Fruit fly (Drosophila melanogaster) whole organism, embryonic: ENCODE results near the gene CG12659.

Source experiments
- Bgb ChIP-seq: fragments of 200-800 bp; sonication (Bioruptor generic); IDR thresholded peaks from 2 replicates; pipeline ENCODE4 v1.3.6; 2022; ENCODE audit warnings: missing biosample characterization, missing genetic modification characterization; ENCODE audit not compliant: partially characterized antibody
- CG10321 ChIP-seq: fragments of 200-800 bp; sonication (Bioruptor generic); IDR thresholded peaks from 2 replicates; pipeline ENCODE4 v1.3.6; 2022; ENCODE audit warnings: missing biosample characterization, missing genetic modification characterization
- CG10366 ChIP-seq: fragments of 200-800 bp; sonication (Bioruptor generic); IDR thresholded peaks from 2 replicates; pipeline ENCODE4 v1.3.6; 2022; ENCODE audit warnings: missing biosample characterization, missing genetic modification characterization
- CG12391 ChIP-seq: fragments of 200-800 bp; sonication (Bioruptor generic); optimal IDR thresholded peaks from 3 replicates; lab custom pipeline; 2018; ENCODE audit warnings: missing biosample characterization, mild to moderate bottlenecking, missing genetic modification characterization, moderate library complexity
- CG14014 ChIP-seq: fragments of 200-800 bp; sonication (Bioruptor generic); IDR thresholded peaks from 2 replicates; pipeline ENCODE4 v1.3.6; 2022; ENCODE audit warnings: missing biosample characterization, missing genetic modification characterization
- CG16815 ChIP-seq: fragments of 200-800 bp; sonication (Bioruptor generic); optimal IDR thresholded peaks from 3 replicates; lab custom pipeline; 2017; ENCODE audit warnings: missing biosample characterization, mild to moderate bottlenecking, missing genetic modification characterization
- CG17361 ChIP-seq: fragments of 200-800 bp; sonication (Bioruptor generic); IDR thresholded peaks from 3 replicates; pipeline ENCODE4 v1.3.6; 2022; ENCODE audit warnings: missing biosample characterization, missing genetic modification characterization
- CG17802 ChIP-seq: fragments of 200-800 bp; sonication (Bioruptor generic); optimal IDR thresholded peaks from 2 replicates; lab custom pipeline; 2018; ENCODE audit warnings: missing biosample characterization, mild to moderate bottlenecking, missing genetic modification characterization, moderate library complexity
- CG1832 ChIP-seq: fragments of 200-800 bp; sonication (Bioruptor generic); optimal IDR thresholded peaks from 2 replicates; lab custom pipeline; 2017; ENCODE audit warnings: missing biosample characterization, mild to moderate bottlenecking, missing genetic modification characterization, inconsistent platforms
- CG3407 ChIP-seq: fragments of 200-800 bp; sonication (Bioruptor generic); optimal IDR thresholded peaks from 2 replicates; lab custom pipeline; 2018; ENCODE audit warnings: missing biosample characterization, mild to moderate bottlenecking, missing genetic modification characterization
- CG3847 ChIP-seq: fragments of 200-800 bp; sonication (Bioruptor generic); IDR thresholded peaks from 2 replicates; pipeline ENCODE4 v1.3.6; 2022; ENCODE audit warnings: missing biosample characterization, missing genetic modification characterization
- CG5245 ChIP-seq: fragments of 200-800 bp; sonication (Bioruptor generic); optimal IDR thresholded peaks from 3 replicates; lab custom pipeline; 2016; ENCODE audit warnings: missing biosample characterization, missing genetic modification characterization
- CG7372 ChIP-seq: fragments of 200-800 bp; sonication (Bioruptor generic); IDR thresholded peaks from 2 replicates; pipeline ENCODE4 v1.3.6; 2022; ENCODE audit warnings: missing biosample characterization, missing genetic modification characterization
- CG8089 ChIP-seq: fragments of 200-800 bp; sonication (Bioruptor generic); optimal IDR thresholded peaks from 3 replicates; lab custom pipeline; 2016; ENCODE audit warnings: missing biosample characterization, missing genetic modification characterization
- CG8281 ChIP-seq: fragments of 200-800 bp; sonication (Bioruptor generic); optimal IDR thresholded peaks from 2 replicates; lab custom pipeline; 2018; ENCODE audit warnings: missing biosample characterization, mild to moderate bottlenecking, missing genetic modification characterization, moderate library complexity
- D19B ChIP-seq: fragments of 200-800 bp; sonication (Bioruptor generic); optimal IDR thresholded peaks from 2 replicates; lab custom pipeline; 2017; ENCODE audit warnings: missing biosample characterization, mild to moderate bottlenecking, missing genetic modification characterization
- Dad ChIP-seq: fragments of 200-800 bp; sonication (Bioruptor generic); optimal IDR thresholded peaks from 3 replicates; lab custom pipeline; 2016; ENCODE audit warnings: missing biosample characterization, missing genetic modification characterization
- Fer1 ChIP-seq: fragments of 200-800 bp; sonication (Bioruptor generic); optimal IDR thresholded peaks from 2 replicates; lab custom pipeline; 2017; ENCODE audit warnings: missing biosample characterization, mild to moderate bottlenecking, missing genetic modification characterization
- MBD-R2 ChIP-seq: fragments of 200-800 bp; sonication (Bioruptor generic); IDR thresholded peaks from 2 replicates; pipeline ENCODE4 v1.3.6; 2022; ENCODE audit warnings: missing biosample characterization, missing genetic modification characterization
- Med ChIP-seq: fragments of 200-800 bp; sonication (Bioruptor generic); peaks from one replicate; lab custom pipeline; 2016; ENCODE audit warnings: missing biosample characterization, missing genetic modification characterization, mild to moderate bottlenecking, inconsistent platforms, moderate library complexity
- Meics ChIP-seq: fragments of 200-800 bp; sonication (Bioruptor generic); optimal IDR thresholded peaks from 2 replicates; lab custom pipeline; 2017; ENCODE audit warnings: missing biosample characterization, mild to moderate bottlenecking, missing genetic modification characterization
- Nf-YB ChIP-seq: fragments of 200-800 bp; sonication (Bioruptor generic); optimal IDR thresholded peaks from 3 replicates; lab custom pipeline; 2019; ENCODE audit warnings: missing biosample characterization, mild to moderate bottlenecking, missing genetic modification characterization, moderate library complexity
- Nf-YC ChIP-seq: fragments of 200-800 bp; optimal IDR thresholded peaks from 3 replicates; lab custom pipeline; 2019; ENCODE audit warnings: missing biosample characterization, mild to moderate bottlenecking, missing genetic modification characterization, moderate library complexity
- Poxn ChIP-seq: fragments of 200-800 bp; sonication (Bioruptor generic); IDR thresholded peaks from 2 replicates; pipeline ENCODE4 v1.3.6; 2022; ENCODE audit warnings: missing biosample characterization, missing genetic modification characterization
- Sox102F ChIP-seq: fragments of 200-800 bp; sonication (Bioruptor generic); optimal IDR thresholded peaks from 2 replicates; lab custom pipeline; 2018; ENCODE audit warnings: missing biosample characterization, mild to moderate bottlenecking, missing genetic modification characterization, moderate library complexity
- Sry-β ChIP-seq: fragments of 200-800 bp; sonication (Bioruptor generic); optimal IDR thresholded peaks from 2 replicates; lab custom pipeline; 2018; ENCODE audit warnings: missing biosample characterization, mild to moderate bottlenecking, missing genetic modification characterization, moderate library complexity
- Trl ChIP-seq, 3 experiments: fragments of >200 bp in 2 of 3; fragments of 200-800 bp in 1 of 3; sonication (Bioruptor generic) in 1 of 3; optimal IDR thresholded peaks; 2 replicates in 1 of 3; 3 replicates in 2 of 3; lab custom pipeline; 2016 to 2017; ENCODE audit warnings: missing biosample characterization in 1 of 3, missing genetic modification characterization in 1 of 3
- ato ChIP-seq: fragments of 200-800 bp; sonication (Bioruptor generic); IDR thresholded peaks from 2 replicates; pipeline ENCODE4 v1.3.6; 2022; ENCODE audit warnings: missing biosample characterization, missing genetic modification characterization; ENCODE audit not compliant: partially characterized antibody
- bab2 ChIP-seq: fragments of 200-800 bp; sonication (Bioruptor generic); optimal IDR thresholded peaks from 2 replicates; lab custom pipeline; 2016; ENCODE audit warnings: missing biosample characterization, missing genetic modification characterization
- cg ChIP-seq: fragments of 200-800 bp; sonication (Bioruptor generic); optimal IDR thresholded peaks from 3 replicates; lab custom pipeline; 2019; ENCODE audit warnings: missing biosample characterization, mild to moderate bottlenecking, missing genetic modification characterization, moderate library complexity
- exex ChIP-seq: fragments of 200-800 bp; sonication (Bioruptor generic); optimal IDR thresholded peaks from 4 replicates; lab custom pipeline; 2018; ENCODE audit warnings: missing biosample characterization, mild to moderate bottlenecking, missing genetic modification characterization, moderate library complexity
- gce ChIP-seq: fragments of 200-800 bp; sonication (Bioruptor generic); IDR thresholded peaks from 3 replicates; pipeline ENCODE4 v1.3.6; 2022; ENCODE audit warnings: missing biosample characterization, missing genetic modification characterization
- gcm2 ChIP-seq: fragments of 200-800 bp; sonication (Bioruptor generic); optimal IDR thresholded peaks from 2 replicates; lab custom pipeline; 2016; ENCODE audit warnings: missing biosample characterization, missing genetic modification characterization
- gsb ChIP-seq: fragments of 200-800 bp; sonication (Bioruptor generic); IDR thresholded peaks from 2 replicates; pipeline ENCODE4 v1.3.6; 2022; ENCODE audit warnings: missing biosample characterization, missing genetic modification characterization
- her ChIP-seq: fragments of 200-800 bp; sonication (Bioruptor generic); optimal IDR thresholded peaks from 2 replicates; lab custom pipeline; 2016; ENCODE audit warnings: missing biosample characterization, missing genetic modification characterization
- jing ChIP-seq: fragments of 200-800 bp; sonication (Bioruptor generic); optimal IDR thresholded peaks from 2 replicates; lab custom pipeline; 2018; ENCODE audit warnings: missing biosample characterization, mild to moderate bottlenecking, missing genetic modification characterization
- kni ChIP-seq: fragments of 200-800 bp; sonication (Bioruptor generic); optimal IDR thresholded peaks from 3 replicates; lab custom pipeline; 2017; ENCODE audit warnings: mild to moderate bottlenecking, missing biosample characterization, missing genetic modification reagents, missing genetic modification characterization
- nerfin-2 ChIP-seq: fragments of 200-800 bp; sonication (Bioruptor generic); IDR thresholded peaks from 2 replicates; pipeline ENCODE4 v1.3.6; 2022; ENCODE audit warnings: missing biosample characterization, missing genetic modification characterization; ENCODE audit not compliant: partially characterized antibody
- nom ChIP-seq: fragments of 200-800 bp; sonication (Bioruptor generic); optimal IDR thresholded peaks from 2 replicates; lab custom pipeline; 2017; ENCODE audit warnings: missing biosample characterization, missing genetic modification characterization, mild to moderate bottlenecking, moderate library complexity, missing genetic modification reagents
- oc ChIP-seq: fragments of 200-800 bp; sonication (Bioruptor generic); optimal IDR thresholded peaks from 2 replicates; lab custom pipeline; 2018; ENCODE audit warnings: missing biosample characterization, mild to moderate bottlenecking, missing genetic modification characterization, moderate library complexity
- p53 ChIP-seq: fragments of 200-800 bp; sonication (Bioruptor generic); optimal IDR thresholded peaks from 2 replicates; lab custom pipeline; 2016; ENCODE audit warnings: missing biosample characterization, missing genetic modification characterization
- pan ChIP-seq, 4 experiments: fragments of >200 bp in 3 of 4; fragments of 200-800 bp in 1 of 4; sonication (Bioruptor generic) in 1 of 4; optimal IDR thresholded peaks in 3 of 4; IDR thresholded peaks in 1 of 4; 2 replicates each; pipeline versions ENCODE4 v1.3.6 to Lab custom; 2017 to 2022; ENCODE audit warnings: missing biosample characterization in 2 of 4, missing genetic modification characterization in 2 of 4, mixed read lengths in 1 of 4
- pros ChIP-seq: fragments of 200-800 bp; sonication (Bioruptor generic); optimal IDR thresholded peaks from 3 replicates; lab custom pipeline; 2019; ENCODE audit warnings: missing biosample characterization, mild to moderate bottlenecking, missing genetic modification characterization, moderate library complexity
- seq ChIP-seq: fragments of 200-800 bp; sonication (Bioruptor generic); IDR thresholded peaks from 2 replicates; pipeline ENCODE4 v1.3.6; 2022; ENCODE audit warnings: missing biosample characterization, missing genetic modification characterization
- slbo ChIP-seq: fragments of 200-800 bp; sonication (Bioruptor generic); IDR thresholded peaks from 2 replicates; pipeline ENCODE4 v1.3.6; 2022; ENCODE audit warnings: missing biosample characterization, missing genetic modification characterization
- sqz ChIP-seq: fragments of 200-800 bp; sonication (Bioruptor generic); optimal IDR thresholded peaks from 3 replicates; lab custom pipeline; 2018; ENCODE audit warnings: missing biosample characterization, mild to moderate bottlenecking, missing genetic modification characterization
- ttk ChIP-seq: fragments of 200-800 bp; sonication (Bioruptor generic); IDR thresholded peaks from 2 replicates; pipeline ENCODE4 v2.1.2; 2022; ENCODE audit warnings: missing biosample characterization, missing genetic modification characterization
- unc-4 ChIP-seq: fragments of 200-800 bp; sonication (Bioruptor generic); IDR thresholded peaks from 2 replicates; pipeline ENCODE4 v1.3.6; 2022; ENCODE audit warnings: missing biosample characterization, missing genetic modification characterization; ENCODE audit not compliant: partially characterized antibody
- unpg ChIP-seq: fragments of 200-800 bp; sonication (Bioruptor generic); optimal IDR thresholded peaks from 3 replicates; lab custom pipeline; 2018; ENCODE audit warnings: missing biosample characterization, mild to moderate bottlenecking, missing genetic modification characterization, moderate library complexity

CG12659 gene

DNA sequence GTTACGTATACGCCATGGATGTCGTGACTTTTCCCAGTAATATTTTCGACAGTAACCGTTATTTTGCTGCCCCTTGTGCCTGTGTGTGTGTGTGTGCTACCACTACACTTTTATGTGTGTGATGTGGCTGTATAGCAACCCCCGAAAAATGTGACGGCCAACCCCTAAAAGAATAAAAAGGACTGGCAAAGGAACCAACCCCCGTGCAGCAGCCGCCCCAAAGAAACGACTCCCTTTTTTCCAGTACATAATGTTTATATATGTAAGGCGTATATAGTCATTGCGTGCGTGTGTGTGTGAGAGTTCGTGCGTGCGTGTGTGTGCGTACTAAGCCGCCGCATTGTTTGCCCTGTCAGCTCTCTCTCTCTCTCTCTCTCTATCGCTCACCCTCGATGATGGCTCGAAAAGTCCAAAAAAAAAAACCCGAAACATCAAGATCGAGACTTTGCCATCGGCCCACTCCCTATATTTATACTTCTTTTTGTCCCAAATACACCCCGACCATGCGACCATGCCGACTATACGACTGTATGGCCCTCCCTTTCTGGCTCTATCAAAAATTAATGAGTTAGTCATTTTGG is 49.2 kb upstream of the CG12659 start:
- TF ChIP-seq CG8281 = no peak
- no peak for TF ChIP-seq gsb
- TF ChIP-seq gcm2 (GFP tag; lab: Kevin White, UChicago) = no peak
- no peak for TF ChIP-seq ttk (GFP tag; lab: Robert Waterston, UW)
- peak; percentile 39 for TF ChIP-seq pros (GFP tag; lab: Kevin White, UChicago)
- TF ChIP-seq CG10321 (GFP tag; lab: Robert Waterston, UW) = 0 out of 2 replicates have a peak, but pooled peaks have one; percentile 22
- no peak for TF ChIP-seq jing (GFP tag; lab: Kevin White, UChicago)
- no peak for TF ChIP-seq CG3847 (GFP tag; lab: Robert Waterston, UW)
- no peak for TF ChIP-seq CG17802 (tag; lab: Kevin White, UChicago)
- no peak for TF ChIP-seq Poxn
- no peak for TF ChIP-seq ato
- TF ChIP-seq Trl (optimal IDR thresholded peaks at IDR 0.05; lab: Kevin White, UChicago) = peak; percentile 23 to 36
- no peak for TF ChIP-seq Trl (GFP tag; optimal IDR thresholded peaks at IDR 0.05; lab: Kevin White, UChicago)
- TF ChIP-seq CG1832 (GFP tag; lab: Kevin White, UChicago) = peak; percentile 40
- TF ChIP-seq bab2 (GFP tag; lab: Kevin White, UChicago) = no peak
- no peak for TF ChIP-seq CG7372 (GFP tag; lab: Robert Waterston, UW)
- peak; percentile 83 for TF ChIP-seq seq
- TF ChIP-seq CG3407 (GFP tag; lab: Kevin White, UChicago) = no peak
- TF ChIP-seq slbo (GFP tag; lab: Robert Waterston, UW) = no peak
- TF ChIP-seq Nf-YC (tag; lab: Kevin White, UChicago) = peak; percentile 91
- no peak for TF ChIP-seq Meics (GFP tag; lab: Kevin White, UChicago)
- no peak for TF ChIP-seq unpg (GFP tag; lab: Kevin White, UChicago)
- TF ChIP-seq cg (GFP tag; lab: Kevin White, UChicago) = peak; percentile 79
- no peak for TF ChIP-seq Med (GFP tag; lab: Kevin White, UChicago)
- no peak for TF ChIP-seq MBD-R2
- TF ChIP-seq CG5245 (GFP tag; lab: Kevin White, UChicago) = no peak
- peak; percentile 32 for TF ChIP-seq sqz (GFP tag; lab: Kevin White, UChicago)
- no peak for TF ChIP-seq gce
- TF ChIP-seq Nf-YB = peak; percentile 90
- no peak for TF ChIP-seq Bgb (GFP tag; lab: Robert Waterston, UW)
- no peak for TF ChIP-seq D19B
- TF ChIP-seq Fer1 (GFP tag; lab: Kevin White, UChicago) = no peak
- peak; percentile 95 for TF ChIP-seq oc (tag; lab: Kevin White, UChicago)

DNA sequence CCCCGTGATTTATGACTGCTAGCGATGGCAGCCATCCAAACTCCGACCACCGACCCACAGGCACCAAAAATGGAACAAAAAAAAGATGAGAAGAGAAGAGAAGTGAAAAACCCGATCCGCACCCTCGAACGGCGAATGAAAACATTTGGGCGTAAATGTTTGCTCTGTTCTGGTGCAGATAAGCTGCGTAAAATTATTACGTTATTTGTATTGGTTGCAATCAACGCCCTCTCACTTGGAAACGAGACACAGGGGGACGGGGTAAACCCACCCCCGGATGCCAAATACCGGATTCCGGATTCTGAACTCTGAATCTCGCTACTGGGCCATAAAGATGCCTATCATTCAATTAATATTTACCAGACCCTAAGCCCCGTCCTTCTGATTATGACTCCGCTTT is 45.5 kb upstream of the CG12659 start:
- TF ChIP-seq exex (no peak), CG17802 (tag; lab: Kevin White, UChicago) (no peak), Dad (no peak), CG17361 (GFP tag; lab: Robert Waterston, UW) (no peak), unpg (GFP tag; lab: Kevin White, UChicago) (no peak), Nf-YB (peak; percentile 93), kni (peak; percentile 45), CG14014 (GFP tag; lab: Robert Waterston, UW) (no peak), nerfin-2 (GFP tag; lab: Robert Waterston, UW) (no peak), p53 (no peak), unc-4 (GFP tag; lab: Robert Waterston, UW) (no peak), CG8089 (GFP tag; lab: Kevin White, UChicago) (no peak), CG16815 (GFP tag; lab: Kevin White, UChicago) (no peak), Sox102F (GFP tag; lab: Kevin White, UChicago) (no peak), nom (no peak), CG12391 (tag; lab: Kevin White, UChicago) (no peak), seq (peak; percentile 33; the same call in 1 of the 2 replicates), gce (no peak), Sry-β (GFP tag; lab: Kevin White, UChicago) (no peak), pan (optimal IDR thresholded peaks at IDR 0.05; lab: Kevin White, UChicago) (no peak), pan (GFP tag; optimal IDR thresholded peaks at IDR 0.05 in 1 of 2, IDR thresholded peaks at IDR 0.05 in 1 of 2) (no peak), her (GFP tag; lab: Kevin White, UChicago) (no peak), CG10366 (GFP tag; lab: Robert Waterston, UW) (no peak), Med (GFP tag; lab: Kevin White, UChicago) (no peak)
